Worm (Caenorhabditis elegans) whole organism, L2 larva: ENCODE data around the gene F59D12.5.

ENCODE experiments used
- C34F6.9 ChIP-seq: fragments of 150-350 bp; optimal IDR thresholded peaks from 2 replicates; lab custom pipeline; 2014; ENCODE audit warnings: missing biosample characterization, missing genetic modification characterization
- F13H6.1 ChIP-seq: sonication (generic microtip); optimal IDR thresholded peaks from 2 replicates; lab custom pipeline; 2016; ENCODE audit warnings: missing genetic modification characterization, missing compliant biosample characterization
- R02D3.7 ChIP-seq: fragments of 150-350 bp; optimal IDR thresholded peaks from 2 replicates; lab custom pipeline; 2014; ENCODE audit warnings: missing biosample characterization, missing genetic modification characterization
- Y55F3AM.14 ChIP-seq: fragments of 200-800 bp; sonication (Bioruptor generic); optimal IDR thresholded peaks from 2 replicates; lab custom pipeline; 2018; ENCODE audit warnings: mild to moderate bottlenecking, missing genetic modification characterization, missing compliant biosample characterization
- aly-2 ChIP-seq: fragments of 150-350 bp; optimal IDR thresholded peaks from 2 replicates; lab custom pipeline; 2014; ENCODE audit warnings: missing biosample characterization, missing genetic modification characterization
- ama-1 ChIP-seq: fragments of 150-350 bp; optimal IDR thresholded peaks from 2 replicates; lab custom pipeline; 2018; ENCODE audit warnings: inconsistent platforms
- blmp-1 ChIP-seq: sonication (generic microtip); optimal IDR thresholded peaks from 2 replicates; lab custom pipeline; 2017; ENCODE audit warnings: missing genetic modification characterization, mild to moderate bottlenecking, missing compliant biosample characterization, antibody characterized with exemption, moderate library complexity; ENCODE audit not compliant: insufficient read depth
- ceh-16 ChIP-seq: fragments of 150-350 bp; optimal IDR thresholded peaks from 2 replicates; lab custom pipeline; 2014; ENCODE audit warnings: missing biosample characterization, missing genetic modification characterization
- ceh-82 ChIP-seq: fragments of 150-350 bp; optimal IDR thresholded peaks from 2 replicates; lab custom pipeline; 2014; ENCODE audit warnings: missing biosample characterization, missing genetic modification characterization
- crh-2 ChIP-seq: sonication (generic microtip); optimal IDR thresholded peaks from 2 replicates; lab custom pipeline; 2017; ENCODE audit warnings: missing biosample characterization, missing genetic modification characterization
- egl-27 ChIP-seq: sonication (generic microtip); optimal IDR thresholded peaks from 3 replicates; lab custom pipeline; 2017; ENCODE audit warnings: missing biosample characterization, missing genetic modification reagents, missing genetic modification characterization
- elt-1 ChIP-seq: fragments of 150-350 bp; optimal IDR thresholded peaks from 2 replicates; lab custom pipeline; 2014; ENCODE audit warnings: missing biosample characterization, missing genetic modification characterization
- elt-3 ChIP-seq: sonication (generic microtip); optimal IDR thresholded peaks from 2 replicates; lab custom pipeline; 2017; ENCODE audit warnings: missing biosample characterization, missing genetic modification characterization
- lin-11 ChIP-seq: fragments of 150-350 bp; sonication (generic microtip); optimal IDR thresholded peaks from 2 replicates; lab custom pipeline; 2014; ENCODE audit warnings: missing biosample characterization, missing genetic modification characterization, inconsistent platforms, mixed read lengths
- lin-13 ChIP-seq: fragments of 150-350 bp; optimal IDR thresholded peaks from 2 replicates; lab custom pipeline; 2014; ENCODE audit warnings: missing biosample characterization, missing genetic modification reagents, missing genetic modification characterization
- lin-39 ChIP-seq: fragments of 150-350 bp; optimal IDR thresholded peaks from 2 replicates; lab custom pipeline; 2014; ENCODE audit warnings: missing biosample characterization, missing genetic modification reagents, missing genetic modification characterization
- lsy-2 ChIP-seq, 2 experiments: fragments of 150-350 bp in 1 of 2; sonication (generic microtip) in 1 of 2; optimal IDR thresholded peaks; 2 replicates each; lab custom pipeline; 2014 to 2017; ENCODE audit warnings: missing biosample characterization in 2 of 2, missing genetic modification characterization in 2 of 2
- mab-5 ChIP-seq: fragments of 150-350 bp; optimal IDR thresholded peaks from 2 replicates; lab custom pipeline; 2014; ENCODE audit warnings: missing biosample characterization, missing genetic modification characterization
- mbf-1 ChIP-seq: sonication (generic microtip); optimal IDR thresholded peaks from 2 replicates; lab custom pipeline; 2017; ENCODE audit warnings: missing biosample characterization, missing genetic modification characterization
- nhr-10 ChIP-seq: sonication (generic microtip); optimal IDR thresholded peaks from 2 replicates; lab custom pipeline; 2017; ENCODE audit warnings: missing biosample characterization, missing genetic modification characterization
- nhr-11 ChIP-seq: fragments of 150-350 bp; optimal IDR thresholded peaks from 2 replicates; lab custom pipeline; 2014; ENCODE audit warnings: missing biosample characterization, missing genetic modification characterization
- nhr-12 ChIP-seq: fragments of 150-350 bp; optimal IDR thresholded peaks from 2 replicates; lab custom pipeline; 2014; ENCODE audit warnings: missing biosample characterization, missing genetic modification characterization
- nhr-129 ChIP-seq: fragments of 150-350 bp; optimal IDR thresholded peaks from 2 replicates; lab custom pipeline; 2014; ENCODE audit warnings: missing biosample characterization, missing genetic modification characterization
- nhr-21 ChIP-seq: fragments of 150-350 bp; optimal IDR thresholded peaks from 2 replicates; lab custom pipeline; 2014; ENCODE audit warnings: missing biosample characterization, missing genetic modification characterization
- nhr-23 ChIP-seq: fragments of 150-350 bp; optimal IDR thresholded peaks from 2 replicates; lab custom pipeline; 2014; ENCODE audit warnings: missing biosample characterization, missing genetic modification reagents, missing genetic modification characterization
- nhr-237 ChIP-seq: fragments of 150-350 bp; optimal IDR thresholded peaks from 2 replicates; lab custom pipeline; 2014; ENCODE audit warnings: missing biosample characterization, missing genetic modification characterization
- nhr-6 ChIP-seq: fragments of 150-350 bp; optimal IDR thresholded peaks from 2 replicates; lab custom pipeline; 2014; ENCODE audit warnings: missing biosample characterization, missing genetic modification characterization
- peb-1 ChIP-seq: fragments of 150-350 bp; optimal IDR thresholded peaks from 2 replicates; lab custom pipeline; 2014; ENCODE audit warnings: missing biosample characterization, missing genetic modification characterization
- sem-4 ChIP-seq: fragments of 150-350 bp; optimal IDR thresholded peaks from 2 replicates; lab custom pipeline; 2014; ENCODE audit warnings: missing biosample characterization, missing genetic modification reagents, missing genetic modification characterization
- skn-1 ChIP-seq: sonication (generic microtip); optimal IDR thresholded peaks from 2 replicates; lab custom pipeline; 2017; ENCODE audit warnings: missing biosample characterization, missing genetic modification characterization
- sma-3 ChIP-seq: sonication (generic microtip); optimal IDR thresholded peaks from 2 replicates; lab custom pipeline; 2016; ENCODE audit warnings: missing genetic modification reagents, missing genetic modification characterization, missing compliant biosample characterization
- snpc-4 ChIP-seq: fragments of 150-350 bp; optimal IDR thresholded peaks from 2 replicates; lab custom pipeline; 2014; ENCODE audit warnings: missing biosample characterization, missing genetic modification characterization
- unc-55 ChIP-seq: fragments of 150-350 bp; sonication (generic microtip); optimal IDR thresholded peaks from 3 replicates; lab custom pipeline; 2014; ENCODE audit warnings: missing biosample characterization, missing genetic modification reagents, missing genetic modification characterization
- unc-62 ChIP-seq: fragments of 150-350 bp; optimal IDR thresholded peaks from 2 replicates; lab custom pipeline; 2014; ENCODE audit warnings: missing biosample characterization, missing genetic modification reagents, missing genetic modification characterization
- zag-1 ChIP-seq: fragments of 150-350 bp; optimal IDR thresholded peaks from 2 replicates; lab custom pipeline; 2014; ENCODE audit warnings: missing biosample characterization, missing genetic modification characterization
- ztf-1 ChIP-seq: fragments of 200-800 bp; sonication (Bioruptor generic); conservative IDR thresholded peaks from 2 replicates; pipeline ENCODE4 v1.3.6; 2022; ENCODE audit warnings: missing genetic modification characterization, missing compliant biosample characterization
- ztf-4 ChIP-seq: fragments of 150-350 bp; optimal IDR thresholded peaks from 2 replicates; lab custom pipeline; 2014; ENCODE audit warnings: missing biosample characterization, missing genetic modification characterization

Gene F59D12.5

DNA sequence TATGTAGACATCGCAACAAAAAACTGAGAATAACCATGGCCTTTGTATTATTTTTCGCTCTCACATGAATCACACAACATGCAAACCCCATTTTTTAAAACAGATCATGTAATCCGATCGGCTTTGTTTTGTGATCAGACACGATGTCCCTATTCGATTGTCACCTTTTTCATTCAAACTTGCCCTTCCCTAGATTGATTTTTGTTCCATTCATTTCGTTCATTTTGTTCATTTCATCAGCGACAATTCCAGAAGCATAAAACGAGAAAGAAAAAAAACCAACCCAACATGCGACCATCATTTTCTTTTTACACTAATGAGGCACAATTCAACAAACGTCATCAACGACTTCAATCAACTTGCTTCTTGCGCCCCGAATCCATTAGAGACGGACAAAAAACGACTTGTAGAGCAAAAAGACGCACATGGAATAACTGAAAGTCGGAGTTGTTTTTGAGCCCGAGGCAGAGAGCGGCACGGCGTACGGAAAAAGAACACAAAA, 3.8 kb upstream of the F59D12.5 start, which contains the start of gene F59D12.3:
Gene F59D12.3, minus strand, starts transcription at position 51 of the 502 bp plus-strand sequence.
- TF ChIP-seq crh-2 (tag; lab: Kevin White, UChicago) (no peak), nhr-12 (no peak), nhr-23 (no peak), nhr-6 (no peak), sma-3 (GFP tag; lab: Kevin White, UChicago) (no peak), nhr-10 (tag; lab: Kevin White, UChicago) (no peak), C34F6.9 (tag; lab: Kevin White, UChicago) (no peak), elt-1 (tag; lab: Kevin White, UChicago) (no peak), ztf-4 (no peak)
- TF ChIP-seq, all 48 proteins: peak for 0

DNA sequence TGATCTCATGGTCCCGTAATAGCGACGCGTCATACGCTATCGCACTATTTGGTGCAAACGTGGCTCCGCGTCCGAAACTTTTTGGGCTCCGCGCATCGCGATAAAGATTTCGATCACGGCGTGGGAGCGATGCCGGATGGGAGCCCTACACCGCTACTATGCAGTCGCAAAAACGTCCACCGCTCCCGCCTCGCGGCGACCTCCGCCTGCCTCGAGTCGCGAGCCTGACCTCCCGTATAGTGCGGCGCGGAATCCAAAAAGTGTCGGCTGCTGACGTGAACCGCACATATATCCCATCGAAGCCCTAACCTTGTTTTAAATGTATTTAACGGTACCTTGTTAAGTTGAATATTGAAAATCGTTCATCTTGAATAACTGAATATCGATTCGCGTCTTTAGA, 3.3 kb upstream of the F59D12.5 start:
- TF ChIP-seq snpc-4 (tag; lab: Kevin White, UChicago) (peak; percentile 1), C34F6.9 (tag; lab: Kevin White, UChicago) (no peak), F13H6.1 (tag; lab: Kevin White, UChicago) (no peak)
- TF ChIP-seq, all 48 proteins: peak for 1

DNA sequence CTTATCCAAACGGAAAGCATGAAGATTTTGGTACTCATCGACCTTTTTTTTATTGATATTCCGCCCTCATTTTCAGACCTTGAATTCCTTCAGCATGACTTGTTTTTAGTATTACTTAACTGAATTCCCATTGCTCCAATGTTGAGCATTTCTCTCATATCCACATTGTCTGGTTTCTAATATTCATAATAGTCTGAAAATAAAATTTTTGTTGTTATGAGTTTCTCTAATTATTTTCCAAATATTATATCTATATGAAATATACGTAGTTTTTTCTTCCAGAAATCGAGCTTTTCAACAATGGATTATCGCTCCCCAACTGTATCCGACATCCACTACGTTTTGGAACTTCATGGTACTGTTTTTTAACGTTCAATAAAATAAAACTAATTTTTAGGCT, 4.5 kb downstream of the F59D12.5 start, which contains the start of gene H08J19.1:
Gene H08J19.1, plus strand, starts transcription at position 301 of the 400 bp plus-strand sequence.
- TF ChIP-seq nhr-129 (tag; lab: Kevin White, UChicago), result no peak
- TF ChIP-seq egl-27, result no peak
- TF ChIP-seq elt-3 (tag; lab: Kevin White, UChicago), result no peak
- TF ChIP-seq Y55F3AM.14 (GFP tag; lab: Kevin White, UChicago), result no peak
- no peak for TF ChIP-seq mab-5
- TF ChIP-seq ztf-4, result no peak
- TF ChIP-seq blmp-1, result no peak
- TF ChIP-seq peb-1 (tag; lab: Kevin White, UChicago), result no peak
- no peak for TF ChIP-seq R02D3.7 (tag; lab: Kevin White, UChicago)
- TF ChIP-seq crh-2 (tag; lab: Kevin White, UChicago), result no peak
- no peak for TF ChIP-seq ztf-1 (GFP tag; lab: Robert Waterston, UW)
- no peak for TF ChIP-seq unc-62 (GFP tag; lab: Kevin White, UChicago)
- no peak for TF ChIP-seq mbf-1 (tag; lab: Kevin White, UChicago)
- no peak for TF ChIP-seq nhr-11 (tag; lab: Kevin White, UChicago)
- TF ChIP-seq skn-1, result no peak
- TF ChIP-seq lin-13 (GFP tag; lab: Kevin White, UChicago), result no peak
- no peak for TF ChIP-seq lsy-2 (tag; optimal IDR thresholded peaks at IDR 0.05; lab: Kevin White, UChicago)
- no peak for TF ChIP-seq nhr-21 (tag; lab: Kevin White, UChicago)
- no peak for TF ChIP-seq zag-1 (tag; lab: Kevin White, UChicago)
- TF ChIP-seq elt-1 (tag; lab: Kevin White, UChicago), result no peak

DNA sequence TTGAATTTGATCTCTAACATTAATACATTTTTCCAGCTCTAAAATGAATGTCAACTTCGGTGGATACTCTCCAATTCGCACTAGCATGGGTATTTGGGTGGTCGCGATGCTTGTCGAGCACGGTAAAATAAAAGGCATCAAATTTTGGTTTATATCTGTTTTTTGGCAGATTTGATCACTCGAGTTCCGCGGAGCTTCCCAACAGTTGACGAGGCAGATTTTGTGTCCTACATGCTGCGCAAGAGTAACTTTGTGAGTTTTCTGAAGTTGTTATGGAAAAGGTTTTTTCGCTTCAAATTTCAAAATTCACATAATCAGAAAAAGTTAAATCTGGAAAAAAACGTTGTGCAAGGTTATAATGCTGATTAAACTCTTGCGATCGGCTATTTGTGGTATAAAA, 5.8 kb downstream of the F59D12.5 start:
- TF ChIP-seq nhr-6, result no peak
- no peak for TF ChIP-seq lin-39
- TF ChIP-seq unc-55 (GFP tag; lab: Kevin White, UChicago), result no peak
- TF ChIP-seq skn-1, result no peak
- no peak for TF ChIP-seq ama-1
- TF ChIP-seq aly-2 (tag; lab: Kevin White, UChicago), result no peak
- no peak for TF ChIP-seq snpc-4 (tag; lab: Kevin White, UChicago)
- no peak for TF ChIP-seq nhr-11 (tag; lab: Kevin White, UChicago)

DNA sequence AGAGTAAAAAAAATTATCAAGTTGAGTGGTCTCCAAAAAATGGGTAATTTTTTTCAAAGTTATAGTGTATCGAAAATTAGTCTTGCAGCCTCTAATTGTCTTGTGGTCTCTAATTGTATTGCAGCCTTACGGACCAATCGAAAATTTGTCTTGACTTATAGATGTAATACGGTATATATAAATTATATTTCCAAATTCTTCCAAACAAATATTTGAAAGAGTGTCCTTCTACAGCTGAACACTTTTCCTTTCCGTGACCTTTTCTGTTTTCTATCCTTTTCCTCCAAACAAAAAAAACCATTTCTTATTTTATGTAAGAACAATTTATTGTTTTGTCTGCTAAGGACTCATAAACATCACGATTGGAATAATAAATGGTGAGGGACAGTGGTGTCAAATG, 6.6 kb downstream of the F59D12.5 start, which contains the start of gene K09E9.7:
Gene K09E9.7, plus strand, starts transcription at position 301 of the 400 bp plus-strand sequence.
- TF ChIP-seq lin-39 (no peak), nhr-6 (no peak), lsy-2 (tag; optimal IDR thresholded peaks at IDR 0.05; lab: Kevin White, UChicago) (no peak), snpc-4 (tag; lab: Kevin White, UChicago) (no peak), ztf-4 (no peak), unc-55 (GFP tag; lab: Kevin White, UChicago) (no peak), nhr-129 (tag; lab: Kevin White, UChicago) (no peak), aly-2 (tag; lab: Kevin White, UChicago) (no peak), nhr-23 (no peak), nhr-11 (tag; lab: Kevin White, UChicago) (no peak), ceh-16 (tag; lab: Kevin White, UChicago) (no peak), lin-11 (no peak), sma-3 (GFP tag; lab: Kevin White, UChicago) (no peak), nhr-237 (tag; lab: Kevin White, UChicago) (no peak), ama-1 (no peak), ztf-1 (GFP tag; lab: Robert Waterston, UW) (no peak), ceh-82 (no peak), sem-4 (tag; lab: Kevin White, UChicago) (no peak), egl-27 (no peak), mab-5 (no peak)
